Worm (Caenorhabditis elegans) whole organism, L1 larva: Measurements from ENCODE around the gene C30F2.4.

Experiments used
- C04F5.9 ChIP-seq: sonication (generic microtip); optimal IDR thresholded peaks from 2 replicates; lab custom pipeline; 2016; ENCODE audit warnings: missing genetic modification characterization, missing compliant biosample characterization
- C16A3.4 ChIP-seq: fragments of 150-350 bp; optimal IDR thresholded peaks from 2 replicates; lab custom pipeline; 2014; ENCODE audit warnings: missing biosample characterization, missing genetic modification characterization
- F16B12.6 ChIP-seq: fragments of 150-350 bp; optimal IDR thresholded peaks from 2 replicates; lab custom pipeline; 2014; ENCODE audit warnings: missing biosample characterization, missing genetic modification characterization
- Y116A8C.19 ChIP-seq: sonication (generic microtip); optimal IDR thresholded peaks from 2 replicates; lab custom pipeline; 2016; ENCODE audit warnings: missing compliant biosample characterization, missing genetic modification characterization, borderline replicate concordance
- ama-1 ChIP-seq: fragments of 150-350 bp; optimal IDR thresholded peaks from 2 replicates; lab custom pipeline; 2014
- ceh-63 ChIP-seq: fragments of 200-800 bp; sonication (Bioruptor generic); optimal IDR thresholded peaks from 2 replicates; lab custom pipeline; 2018; ENCODE audit warnings: mild to moderate bottlenecking, missing genetic modification characterization, missing compliant biosample characterization
- ces-1 ChIP-seq: fragments of 150-350 bp; optimal IDR thresholded peaks from 2 replicates; lab custom pipeline; 2014; ENCODE audit warnings: missing biosample characterization, missing genetic modification reagents, missing genetic modification characterization
- dpl-1 ChIP-seq, 3 experiments: fragments of 150-350 bp in 2 of 3; sonication (generic microtip) in 1 of 3; optimal IDR thresholded peaks; 2 replicates each; lab custom pipeline; 2014 to 2017; ENCODE audit warnings: missing biosample characterization in 3 of 3, missing genetic modification characterization in 3 of 3, missing genetic modification reagents in 3 of 3
- dsc-1 ChIP-seq: sonication (generic microtip); optimal IDR thresholded peaks from 2 replicates; lab custom pipeline; 2016; ENCODE audit warnings: mild to moderate bottlenecking, missing genetic modification characterization, missing compliant biosample characterization
- efl-1 ChIP-seq, 4 experiments: fragments of 150-350 bp; optimal IDR thresholded peaks in 3 of 4; peaks in 1 of 4; 1 replicate in 1 of 4; 2 replicates in 3 of 4; lab custom pipeline; 2014; ENCODE audit warnings: missing biosample characterization in 2 of 4, missing genetic modification characterization in 2 of 4, missing genetic modification reagents in 2 of 4
- elt-2 ChIP-seq: sonication (generic microtip); optimal IDR thresholded peaks from 2 replicates; lab custom pipeline; 2016; ENCODE audit warnings: missing genetic modification characterization, mild to moderate bottlenecking, inconsistent platforms, missing compliant biosample characterization, missing genetic modification reagents
- elt-3 ChIP-seq, 6 experiments: fragments of 150-350 bp in 1 of 6; sonication (generic microtip); optimal IDR thresholded peaks; 2 replicates each; lab custom pipeline; 2017 to 2018; ENCODE audit warnings: missing biosample characterization in 6 of 6, missing genetic modification characterization in 6 of 6, inconsistent platforms in 1 of 6
- fkh-4 ChIP-seq: sonication (generic microtip); optimal IDR thresholded peaks from 2 replicates; lab custom pipeline; 2016; ENCODE audit warnings: missing compliant biosample characterization, missing genetic modification characterization, borderline replicate concordance
- grh-1 ChIP-seq: fragments of 200-800 bp; sonication (Bioruptor generic); IDR thresholded peaks from 2 replicates; pipeline ENCODE4 v1.3.6; 2022; ENCODE audit warnings: missing genetic modification reagents, missing genetic modification characterization, missing compliant biosample characterization
- hlh-17 ChIP-seq: fragments of 200-800 bp; sonication (Bioruptor generic); optimal IDR thresholded peaks from 2 replicates; lab custom pipeline; 2018; ENCODE audit warnings: missing genetic modification characterization, mild to moderate bottlenecking, missing compliant biosample characterization, moderate library complexity, borderline replicate concordance
- hlh-4 ChIP-seq: sonication (generic microtip); optimal IDR thresholded peaks from 2 replicates; lab custom pipeline; 2016; ENCODE audit warnings: mild to moderate bottlenecking, missing genetic modification characterization, missing compliant biosample characterization
- hpl-2 ChIP-seq: fragments of 150-350 bp; optimal IDR thresholded peaks from 2 replicates; lab custom pipeline; 2014; ENCODE audit warnings: missing biosample characterization, missing genetic modification reagents, missing genetic modification characterization
- irx-1 ChIP-seq: sonication (generic microtip); optimal IDR thresholded peaks from 2 replicates; lab custom pipeline; 2016; ENCODE audit warnings: missing genetic modification characterization, missing compliant biosample characterization
- lin-15B ChIP-seq: fragments of 150-350 bp; sonication (generic microtip); optimal IDR thresholded peaks from 3 replicates; lab custom pipeline; 2014; ENCODE audit warnings: missing biosample characterization, missing genetic modification characterization
- lin-35 ChIP-seq, 2 experiments: fragments of 150-350 bp; optimal IDR thresholded peaks; 2 replicates each; lab custom pipeline; 2014; ENCODE audit warnings: missing biosample characterization in 2 of 2, missing genetic modification characterization in 2 of 2, missing genetic modification reagents in 2 of 2
- mdl-1 ChIP-seq, 2 experiments: fragments of 150-350 bp; optimal IDR thresholded peaks; 2 replicates each; lab custom pipeline; 2014 to 2017; ENCODE audit warnings: missing biosample characterization in 2 of 2, missing genetic modification characterization in 2 of 2, inconsistent platforms in 1 of 2
- mep-1 ChIP-seq: fragments of 150-350 bp; optimal IDR thresholded peaks from 2 replicates; lab custom pipeline; 2014; ENCODE audit warnings: missing biosample characterization, missing genetic modification characterization
- nhr-12 ChIP-seq: sonication (generic microtip); optimal IDR thresholded peaks from 2 replicates; lab custom pipeline; 2017; ENCODE audit warnings: missing biosample characterization, missing genetic modification characterization
- nhr-20 ChIP-seq: sonication (generic microtip); optimal IDR thresholded peaks from 2 replicates; lab custom pipeline; 2016; ENCODE audit warnings: mild to moderate bottlenecking, missing genetic modification characterization, missing compliant biosample characterization
- nhr-237 ChIP-seq: fragments of 150-350 bp; optimal IDR thresholded peaks from 2 replicates; lab custom pipeline; 2014; ENCODE audit warnings: missing biosample characterization, missing genetic modification characterization
- nhr-76 ChIP-seq: sonication (generic microtip); optimal IDR thresholded peaks from 2 replicates; lab custom pipeline; 2017; ENCODE audit warnings: missing biosample characterization, missing genetic modification characterization
- nhr-84 ChIP-seq: sonication (generic microtip); optimal IDR thresholded peaks from 2 replicates; lab custom pipeline; 2017; ENCODE audit warnings: missing biosample characterization, missing genetic modification characterization
- nhr-90 ChIP-seq: sonication (generic microtip); optimal IDR thresholded peaks from 2 replicates; lab custom pipeline; 2016; ENCODE audit warnings: mild to moderate bottlenecking, missing genetic modification characterization, missing compliant biosample characterization; ENCODE audit not compliant: poor library complexity
- pag-3 ChIP-seq: sonication (generic microtip); optimal IDR thresholded peaks from 2 replicates; lab custom pipeline; 2017; ENCODE audit warnings: missing genetic modification characterization, mild to moderate bottlenecking, missing compliant biosample characterization, antibody characterized with exemption, borderline replicate concordance; ENCODE audit not compliant: insufficient read depth
- skn-1 ChIP-seq: fragments of 150-350 bp; optimal IDR thresholded peaks from 2 replicates; lab custom pipeline; 2014; ENCODE audit warnings: missing biosample characterization, missing genetic modification characterization
- snpc-4 ChIP-seq: fragments of 150-350 bp; optimal IDR thresholded peaks from 2 replicates; lab custom pipeline; 2014; ENCODE audit warnings: missing biosample characterization, missing genetic modification characterization
- snu-23 ChIP-seq: sonication (generic microtip); optimal IDR thresholded peaks from 2 replicates; lab custom pipeline; 2016; ENCODE audit warnings: missing genetic modification characterization, missing compliant biosample characterization
- sox-4 ChIP-seq: sonication (generic microtip); optimal IDR thresholded peaks from 2 replicates; lab custom pipeline; 2016; ENCODE audit warnings: missing genetic modification characterization, missing compliant biosample characterization
- swsn-7 ChIP-seq: sonication (generic microtip); optimal IDR thresholded peaks from 2 replicates; lab custom pipeline; 2016; ENCODE audit warnings: missing genetic modification characterization, missing compliant biosample characterization
- tlp-1 ChIP-seq: fragments of 150-350 bp; optimal IDR thresholded peaks from 2 replicates; lab custom pipeline; 2014; ENCODE audit warnings: missing biosample characterization, missing genetic modification characterization
- unc-130 ChIP-seq: fragments of 150-350 bp; optimal IDR thresholded peaks from 2 replicates; lab custom pipeline; 2017; ENCODE audit warnings: missing biosample characterization, missing genetic modification characterization, inconsistent platforms
- unc-30 ChIP-seq: sonication (generic microtip); optimal IDR thresholded peaks from 2 replicates; lab custom pipeline; 2017; ENCODE audit warnings: missing biosample characterization, missing genetic modification characterization
- unc-62 ChIP-seq: fragments of 150-350 bp; optimal IDR thresholded peaks from 2 replicates; lab custom pipeline; 2014; ENCODE audit warnings: missing biosample characterization, missing genetic modification reagents, missing genetic modification characterization
- unc-86 ChIP-seq: sonication (generic microtip); optimal IDR thresholded peaks from 2 replicates; lab custom pipeline; 2016; ENCODE audit warnings: missing genetic modification characterization, missing compliant biosample characterization
- zag-1 ChIP-seq: fragments of 150-350 bp; optimal IDR thresholded peaks from 2 replicates; lab custom pipeline; 2014; ENCODE audit warnings: missing biosample characterization, missing genetic modification characterization
- ztf-4 ChIP-seq: fragments of 150-350 bp; optimal IDR thresholded peaks from 2 replicates; lab custom pipeline; 2014; ENCODE audit warnings: missing biosample characterization, missing genetic modification characterization

The C30F2.4 gene

DNA sequence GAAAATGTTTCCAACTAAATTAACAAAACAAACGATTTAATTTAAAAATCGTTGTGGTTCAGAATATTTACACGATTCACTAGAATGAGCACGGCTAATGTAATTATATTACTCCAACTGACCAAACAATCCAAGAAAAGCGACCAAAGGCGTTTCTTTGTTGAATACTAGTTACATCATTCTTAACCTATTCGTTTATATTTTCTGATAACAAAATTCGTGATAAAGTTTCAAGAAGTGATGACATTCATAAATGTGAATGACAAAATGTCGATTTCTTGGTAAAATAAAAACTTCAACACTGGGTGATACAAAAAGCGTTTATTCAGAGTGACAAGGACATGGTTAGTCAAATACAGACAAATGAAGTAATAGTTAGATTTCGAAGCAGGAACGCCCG is at the start of gene C30F2.4:
Gene C30F2.4, minus strand, starts transcription at position 101 of the 400 bp plus-strand sequence.
- TF ChIP-seq F16B12.6 (tag; lab: Kevin White, UChicago) (no peak), efl-1 (optimal IDR thresholded peaks at IDR 0.05; lab: Kevin White, UChicago) (no peak), efl-1 (GFP tag; optimal IDR thresholded peaks at IDR 0.05 in 1 of 2; lab: Kevin White, UChicago) (peak in 1 of 2 experiments; percentile 65)

DNA sequence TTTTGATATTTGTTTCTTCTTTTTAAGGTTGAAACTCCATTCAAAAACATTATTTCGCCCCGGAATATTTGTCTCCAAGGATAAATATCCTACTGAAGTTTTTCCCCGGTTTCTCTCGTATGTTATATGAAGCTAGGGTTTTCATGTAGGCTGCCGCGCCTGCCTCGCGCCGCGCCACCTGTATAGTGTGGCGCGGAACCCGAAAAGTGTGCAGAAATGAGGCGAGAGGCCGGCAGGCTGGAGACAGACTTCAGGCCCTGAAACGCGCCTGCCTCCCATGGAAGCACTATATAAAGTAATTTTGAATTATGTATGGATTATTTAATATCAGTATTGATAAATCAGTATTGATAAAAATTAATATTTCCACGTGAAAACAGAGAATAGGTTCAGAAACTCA is 48.4 kb upstream of the C30F2.4 start:
- TF ChIP-seq snu-23 (GFP tag; lab: Kevin White, UChicago) (no peak), hpl-2 (GFP tag; lab: Kevin White, UChicago) (no peak), nhr-76 (tag; lab: Kevin White, UChicago) (no peak), mep-1 (tag; lab: Kevin White, UChicago) (no peak), elt-2 (no peak), lin-15B (no peak), unc-86 (tag; lab: Kevin White, UChicago) (no peak), hlh-4 (tag; lab: Kevin White, UChicago) (no peak), elt-3 (tag; optimal IDR thresholded peaks at IDR 0.05; lab: Kevin White, UChicago) (no peak), unc-30 (tag; lab: Kevin White, UChicago) (no peak), snpc-4 (tag; lab: Kevin White, UChicago) (no peak), Y116A8C.19 (tag; lab: Kevin White, UChicago) (no peak), C16A3.4 (tag; lab: Kevin White, UChicago) (no peak), tlp-1 (tag; lab: Kevin White, UChicago) (no peak), skn-1 (tag; lab: Kevin White, UChicago) (no peak), nhr-84 (tag; lab: Kevin White, UChicago) (no peak), lin-35 (GFP tag; optimal IDR thresholded peaks at IDR 0.05; lab: Kevin White, UChicago) (no peak)
- TF ChIP-seq, all 84 proteins: peak for 0

DNA sequence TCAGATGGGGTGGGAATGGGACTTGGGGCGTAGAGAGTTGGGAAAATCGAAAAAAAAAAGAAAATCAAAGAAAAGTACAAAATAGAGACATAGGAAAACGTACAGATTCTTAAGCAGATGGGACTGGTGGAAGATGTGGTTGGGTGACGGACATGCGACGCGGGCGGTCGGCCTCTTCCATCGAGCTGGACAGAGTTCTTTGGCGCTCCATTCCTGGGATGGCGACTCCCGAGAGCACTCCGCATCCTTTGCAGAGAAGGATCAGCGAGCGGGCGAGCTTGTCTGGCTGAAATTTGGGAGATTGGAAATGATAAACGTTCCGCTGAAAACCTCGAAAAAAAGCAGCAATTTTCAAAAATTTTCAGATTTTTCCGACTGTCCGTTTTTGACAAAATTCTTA is 47.9 kb upstream of the C30F2.4 start:
- no peak for TF ChIP-seq grh-1 (GFP tag; lab: Robert Waterston, UW)
- no peak for TF ChIP-seq snpc-4 (tag; lab: Kevin White, UChicago)
- no peak for TF ChIP-seq snu-23 (GFP tag; lab: Kevin White, UChicago)
- TF ChIP-seq dpl-1 (GFP tag; optimal IDR thresholded peaks at IDR 0.05; lab: Kevin White, UChicago) = no peak
- TF ChIP-seq mdl-1 (tag; optimal IDR thresholded peaks at IDR 0.05; lab: Kevin White, UChicago) = no peak
- no peak for TF ChIP-seq ama-1
- no peak for TF ChIP-seq ces-1 (GFP tag; lab: Kevin White, UChicago)
- no peak for TF ChIP-seq hlh-17 (GFP tag; lab: Kevin White, UChicago)
- TF ChIP-seq unc-130 = no peak

DNA sequence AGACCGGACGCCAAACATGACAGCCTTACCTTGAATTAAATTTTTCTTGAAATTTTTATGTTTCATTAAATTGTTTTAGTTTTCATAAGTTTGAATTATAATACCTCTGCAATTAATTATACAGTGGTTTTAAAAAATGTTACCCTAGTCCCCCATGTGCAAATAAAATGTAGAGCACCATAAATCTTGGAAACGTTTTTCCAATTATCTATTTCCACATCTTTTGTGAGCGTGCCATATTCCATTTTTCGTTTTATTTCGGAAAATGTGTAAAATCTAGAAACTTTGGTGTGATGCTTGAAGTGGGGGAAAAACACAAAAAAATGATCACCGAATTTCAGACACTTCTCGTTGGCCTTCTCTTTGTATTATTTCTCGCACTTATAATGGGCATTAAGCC is 46.3 kb upstream of the C30F2.4 start:
- TF ChIP-seq unc-62 (GFP tag; lab: Kevin White, UChicago) (no peak), fkh-4 (tag; lab: Kevin White, UChicago) (peak; percentile 75), dsc-1 (tag; lab: Kevin White, UChicago) (peak; percentile 80)

DNA sequence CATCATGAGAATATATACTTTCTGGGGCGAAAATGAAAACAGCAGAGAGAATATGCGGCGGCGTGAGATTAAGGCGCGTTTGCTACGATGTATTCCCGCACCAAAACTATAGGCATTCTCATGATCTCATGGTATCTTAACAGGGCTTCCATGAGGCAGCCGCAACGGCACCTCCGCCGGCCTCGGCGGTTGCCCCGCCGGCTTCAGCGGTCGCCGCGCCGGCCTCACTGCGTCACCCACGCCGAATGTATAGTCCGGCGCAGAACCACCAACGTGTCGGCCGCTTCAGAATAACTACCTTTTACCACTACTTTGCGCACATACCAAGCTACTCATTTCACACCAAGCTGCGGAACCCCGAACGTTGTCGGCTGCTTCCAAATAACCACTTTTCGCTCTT is 41.2 kb upstream of the C30F2.4 start:
- TF ChIP-seq unc-30 (tag; lab: Kevin White, UChicago) (no peak), nhr-20 (tag; lab: Kevin White, UChicago) (no peak), F16B12.6 (tag; lab: Kevin White, UChicago) (no peak), C04F5.9 (tag; lab: Kevin White, UChicago) (no peak), ceh-63 (GFP tag; lab: Kevin White, UChicago) (no peak), nhr-12 (tag; lab: Kevin White, UChicago) (no peak), ces-1 (GFP tag; lab: Kevin White, UChicago) (no peak), nhr-90 (tag; lab: Kevin White, UChicago) (no peak), irx-1 (tag; lab: Kevin White, UChicago) (no peak), ztf-4 (tag; lab: Kevin White, UChicago) (no peak), zag-1 (no peak), nhr-237 (tag; lab: Kevin White, UChicago) (no peak), pag-3 (tag; lab: Kevin White, UChicago) (no peak), swsn-7 (tag; lab: Kevin White, UChicago) (no peak), sox-4 (tag; lab: Kevin White, UChicago) (no peak)
